Worm (Caenorhabditis elegans) whole organism, L2 larva: ENCODE measurements around the gene C23G10.2.

Source experiments
- C34F6.9 ChIP-seq: fragments of 150-350 bp; optimal IDR thresholded peaks from 2 replicates; lab custom pipeline; 2014; ENCODE audit warnings: missing biosample characterization, missing genetic modification characterization
- F13H6.1 ChIP-seq: sonication (generic microtip); optimal IDR thresholded peaks from 2 replicates; lab custom pipeline; 2016; ENCODE audit warnings: missing genetic modification characterization, missing compliant biosample characterization
- R02D3.7 ChIP-seq: fragments of 150-350 bp; optimal IDR thresholded peaks from 2 replicates; lab custom pipeline; 2014; ENCODE audit warnings: missing biosample characterization, missing genetic modification characterization
- Y55F3AM.14 ChIP-seq: fragments of 200-800 bp; sonication (Bioruptor generic); optimal IDR thresholded peaks from 2 replicates; lab custom pipeline; 2018; ENCODE audit warnings: mild to moderate bottlenecking, missing genetic modification characterization, missing compliant biosample characterization
- blmp-1 ChIP-seq: sonication (generic microtip); optimal IDR thresholded peaks from 2 replicates; lab custom pipeline; 2017; ENCODE audit warnings: missing genetic modification characterization, mild to moderate bottlenecking, missing compliant biosample characterization, antibody characterized with exemption, moderate library complexity; ENCODE audit not compliant: insufficient read depth
- ceh-16 ChIP-seq: fragments of 150-350 bp; optimal IDR thresholded peaks from 2 replicates; lab custom pipeline; 2014; ENCODE audit warnings: missing biosample characterization, missing genetic modification characterization
- ceh-82 ChIP-seq: fragments of 150-350 bp; optimal IDR thresholded peaks from 2 replicates; lab custom pipeline; 2014; ENCODE audit warnings: missing biosample characterization, missing genetic modification characterization
- crh-2 ChIP-seq: sonication (generic microtip); optimal IDR thresholded peaks from 2 replicates; lab custom pipeline; 2017; ENCODE audit warnings: missing biosample characterization, missing genetic modification characterization
- egl-27 ChIP-seq: sonication (generic microtip); optimal IDR thresholded peaks from 3 replicates; lab custom pipeline; 2017; ENCODE audit warnings: missing biosample characterization, missing genetic modification reagents, missing genetic modification characterization
- elt-1 ChIP-seq: fragments of 150-350 bp; optimal IDR thresholded peaks from 2 replicates; lab custom pipeline; 2014; ENCODE audit warnings: missing biosample characterization, missing genetic modification characterization
- elt-3 ChIP-seq: sonication (generic microtip); optimal IDR thresholded peaks from 2 replicates; lab custom pipeline; 2017; ENCODE audit warnings: missing biosample characterization, missing genetic modification characterization
- fos-1 ChIP-seq: fragments of 150-350 bp; optimal IDR thresholded peaks from 2 replicates; lab custom pipeline; 2014; ENCODE audit warnings: missing biosample characterization, missing genetic modification characterization
- mab-5 ChIP-seq: fragments of 150-350 bp; optimal IDR thresholded peaks from 2 replicates; lab custom pipeline; 2014; ENCODE audit warnings: missing biosample characterization, missing genetic modification characterization
- mdl-1 ChIP-seq, 2 experiments: fragments of 150-350 bp in 1 of 2; sonication (generic microtip) in 1 of 2; optimal IDR thresholded peaks; 2 replicates each; lab custom pipeline; 2017; ENCODE audit warnings: missing biosample characterization in 2 of 2, missing genetic modification characterization in 2 of 2
- nhr-21 ChIP-seq: fragments of 150-350 bp; optimal IDR thresholded peaks from 2 replicates; lab custom pipeline; 2014; ENCODE audit warnings: missing biosample characterization, missing genetic modification characterization
- nhr-23 ChIP-seq: fragments of 150-350 bp; optimal IDR thresholded peaks from 2 replicates; lab custom pipeline; 2014; ENCODE audit warnings: missing biosample characterization, missing genetic modification reagents, missing genetic modification characterization
- nhr-237 ChIP-seq: fragments of 150-350 bp; optimal IDR thresholded peaks from 2 replicates; lab custom pipeline; 2014; ENCODE audit warnings: missing biosample characterization, missing genetic modification characterization
- nhr-25 ChIP-seq: fragments of 150-350 bp; sonication (generic microtip); optimal IDR thresholded peaks from 3 replicates; lab custom pipeline; 2014; ENCODE audit warnings: missing biosample characterization, missing genetic modification characterization
- nhr-6 ChIP-seq: fragments of 150-350 bp; optimal IDR thresholded peaks from 2 replicates; lab custom pipeline; 2014; ENCODE audit warnings: missing biosample characterization, missing genetic modification characterization
- peb-1 ChIP-seq: fragments of 150-350 bp; optimal IDR thresholded peaks from 2 replicates; lab custom pipeline; 2014; ENCODE audit warnings: missing biosample characterization, missing genetic modification characterization
- sem-4 ChIP-seq: fragments of 150-350 bp; optimal IDR thresholded peaks from 2 replicates; lab custom pipeline; 2014; ENCODE audit warnings: missing biosample characterization, missing genetic modification reagents, missing genetic modification characterization
- sma-3 ChIP-seq: sonication (generic microtip); optimal IDR thresholded peaks from 2 replicates; lab custom pipeline; 2016; ENCODE audit warnings: missing genetic modification reagents, missing genetic modification characterization, missing compliant biosample characterization
- sma-9 ChIP-seq, 2 experiments: fragments of 150-350 bp in 1 of 2; sonication (generic microtip) in 1 of 2; optimal IDR thresholded peaks; 2 replicates each; lab custom pipeline; 2014 to 2016; ENCODE audit warnings: missing genetic modification characterization in 2 of 2, mild to moderate bottlenecking in 1 of 2, missing biosample characterization in 1 of 2, missing compliant biosample characterization in 1 of 2, missing genetic modification reagents in 1 of 2, moderate library complexity in 1 of 2
- snpc-4 ChIP-seq: fragments of 150-350 bp; optimal IDR thresholded peaks from 2 replicates; lab custom pipeline; 2014; ENCODE audit warnings: missing biosample characterization, missing genetic modification characterization
- unc-55 ChIP-seq: fragments of 150-350 bp; sonication (generic microtip); optimal IDR thresholded peaks from 3 replicates; lab custom pipeline; 2014; ENCODE audit warnings: missing biosample characterization, missing genetic modification reagents, missing genetic modification characterization
- zag-1 ChIP-seq: fragments of 150-350 bp; optimal IDR thresholded peaks from 2 replicates; lab custom pipeline; 2014; ENCODE audit warnings: missing biosample characterization, missing genetic modification characterization
- ztf-1 ChIP-seq: fragments of 200-800 bp; sonication (Bioruptor generic); conservative IDR thresholded peaks from 2 replicates; pipeline ENCODE4 v1.3.6; 2022; ENCODE audit warnings: missing genetic modification characterization, missing compliant biosample characterization
- ztf-11 ChIP-seq: sonication (generic microtip); optimal IDR thresholded peaks from 2 replicates; lab custom pipeline; 2017; ENCODE audit warnings: missing biosample characterization, missing genetic modification characterization

C23G10.2 gene

ce11 chrIII:6215476-6215875 is 7.6 kb downstream of the C23G10.2 start, which contains the start of gene C23G10.11:
TSS of gene C23G10.11 (minus strand) at chrIII:6215576.
- TF ChIP-seq R02D3.7 (tag; lab: Kevin White, UChicago) (no peak), fos-1 (tag; lab: Kevin White, UChicago) (no peak), nhr-237 (tag; lab: Kevin White, UChicago) (no peak), Y55F3AM.14 (GFP tag; lab: Kevin White, UChicago) (no peak), ztf-11 (tag; lab: Kevin White, UChicago) (no peak), ceh-16 (tag; lab: Kevin White, UChicago) (no peak), sma-3 (GFP tag; lab: Kevin White, UChicago) (no peak), nhr-21 (tag; lab: Kevin White, UChicago) (no peak), elt-3 (no peak)
- TF ChIP-seq, all 48 proteins: peak for 0

ce11 chrIII:6215943-6216342 is 8.1 kb downstream of the C23G10.2 start:
- TF ChIP-seq zag-1 (tag; lab: Kevin White, UChicago), result no peak
- peak; percentile 57 for TF ChIP-seq nhr-21 (tag; lab: Kevin White, UChicago)
- no peak for TF ChIP-seq elt-1 (tag; lab: Kevin White, UChicago)
- TF ChIP-seq egl-27 (tag; lab: Kevin White, UChicago), result no peak
- peak; percentile 56 for TF ChIP-seq sma-9 (GFP tag; optimal IDR thresholded peaks at IDR 0.05; lab: Kevin White, UChicago)
- TF ChIP-seq sma-9 (tag; optimal IDR thresholded peaks at IDR 0.05; lab: Kevin White, UChicago), result no peak
- TF ChIP-seq blmp-1 (tag; lab: Kevin White, UChicago), result peak; percentile 41
- TF ChIP-seq nhr-25 (tag; lab: Kevin White, UChicago), result no peak
- TF ChIP-seq, all 48 proteins: peak for 3

- TF ChIP-seq C34F6.9 (tag; lab: Kevin White, UChicago) (no peak), zag-1 (tag; lab: Kevin White, UChicago) (no peak), fos-1 (tag; lab: Kevin White, UChicago) (no peak), nhr-6 (tag; lab: Kevin White, UChicago) (no peak), ztf-11 (tag; lab: Kevin White, UChicago) (no peak), ceh-82 (tag; lab: Kevin White, UChicago) (no peak)
- TF ChIP-seq, all 48 proteins: peak for 0
These were observed 9.1 kb downstream of the C23G10.2 start, which contains the start of gene hot-4 for ce11 chrIII:6216833-6217466. TSS of gene hot-4 (plus strand) at chrIII:6217416.

- TF ChIP-seq unc-55 (GFP tag; lab: Kevin White, UChicago) (peak; percentile 8), nhr-23 (tag; lab: Kevin White, UChicago) (no peak)
These were observed 13.5 kb downstream of the C23G10.2 start for ce11 chrIII:6221403-6221802.

- no peak for TF ChIP-seq sem-4 (tag; lab: Kevin White, UChicago)
- TF ChIP-seq peb-1 (tag; lab: Kevin White, UChicago), result no peak
- no peak for TF ChIP-seq ztf-1 (GFP tag; lab: Robert Waterston, UW)
- TF ChIP-seq mdl-1 (tag; optimal IDR thresholded peaks at IDR 0.05; lab: Kevin White, UChicago), result no peak
- no peak for TF ChIP-seq F13H6.1
These were observed 23.0 kb downstream of the C23G10.2 start, which contains the start of gene esyt-2 for ce11 chrIII:6230870-6231269. TSS of gene esyt-2 (minus strand) at chrIII:6230970.

- peak; percentile 89 for TF ChIP-seq fos-1 (tag; lab: Kevin White, UChicago)
- TF ChIP-seq C34F6.9 (tag; lab: Kevin White, UChicago), result peak; percentile 17
- TF ChIP-seq crh-2 (tag; lab: Kevin White, UChicago), result peak; percentile 59
- peak; percentile 39 for TF ChIP-seq egl-27 (tag; lab: Kevin White, UChicago)
- TF ChIP-seq snpc-4 (tag; lab: Kevin White, UChicago), result no peak
These were observed 24.0 kb downstream of the C23G10.2 start for ce11 chrIII:6231880-6232279.

ce11 chrIII:6236649-6237048 is 28.8 kb downstream of the C23G10.2 start, which contains the start of gene T12A2.21:
TSS of gene T12A2.21 (minus strand) at chrIII:6236749.
- TF ChIP-seq blmp-1 (tag; lab: Kevin White, UChicago), result no peak
- TF ChIP-seq mab-5 (tag; lab: Kevin White, UChicago), result no peak
- no peak for TF ChIP-seq F13H6.1
- TF ChIP-seq, all 48 proteins: peak for 0
